Worm (Caenorhabditis elegans): ENCODE results near the gene Y57G11B.8.

DNA sequence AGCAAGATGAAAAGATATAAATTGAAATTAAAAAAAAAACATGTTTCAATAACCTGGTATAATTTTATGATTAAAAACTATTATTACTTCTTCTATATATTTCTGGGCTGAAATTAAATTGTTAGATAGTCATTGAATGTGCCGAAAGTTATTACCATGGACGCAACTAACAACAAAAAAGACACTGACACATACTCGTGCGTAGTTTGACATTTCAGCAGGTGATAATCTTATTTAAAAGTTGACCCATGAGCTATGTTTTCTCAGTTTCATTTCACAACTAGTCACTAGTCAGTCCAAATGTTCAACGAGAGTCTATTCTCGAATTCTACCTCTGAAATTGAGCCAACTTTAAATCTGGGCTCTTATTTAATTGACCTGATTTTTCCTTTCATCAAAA is 49.8 kb downstream of the Y57G11B.8 start, which contains the start of gene T27E7.3:
- TF ChIP-seq ztf-29 (GFP tag; IDR thresholded peaks at IDR 0.05), result no peak
- no peak for TF ChIP-seq T22C8.4 (GFP tag; IDR thresholded peaks at IDR 0.05)
- no peak for TF ChIP-seq cog-1 (tag; optimal IDR thresholded peaks at IDR 0.05)
- no peak for TF ChIP-seq ztf-23 (GFP tag; IDR thresholded peaks at IDR 0.05)
- TF ChIP-seq klf-2 (GFP tag; conservative IDR thresholded peaks at IDR 0.05), result no peak
